Worm (Caenorhabditis elegans): ENCODE data around the gene abt-4.

- TF ChIP-seq him-1 (tag; optimal IDR thresholded peaks at IDR 0.05) (no peak), dao-5 (tag; optimal IDR thresholded peaks at IDR 0.05) (no peak)
Measured at ce11 chrV:350822-351221, 20.3 kb upstream of the abt-4 start.

All from whole organism, L4/young adult.